Worm (Caenorhabditis elegans): Measurements from ENCODE around the gene C29E4.13.

The C29E4.13 gene

ce11 chrIII:7891573-7892306, 36.8 kb downstream of the C29E4.13 start, which contains the start of the genes ZK688.5 and fahd-1:
Gene ZK688.5 (minus strand): TSS chrIII:7891623.
Gene fahd-1 (plus strand): TSS chrIII:7892256.
- TF ChIP-seq ceh-88 (GFP tag; IDR thresholded peaks at IDR 0.05) = no peak
- peak; percentile 55 for TF ChIP-seq xbp-1 (tag; optimal IDR thresholded peaks at IDR 0.05)
- TF ChIP-seq swsn-7 (tag; optimal IDR thresholded peaks at IDR 0.05) = peak; percentile 76
- TF ChIP-seq zag-1 (tag; optimal IDR thresholded peaks at IDR 0.05) = no peak
- TF ChIP-seq ceh-8 (GFP tag; optimal IDR thresholded peaks at IDR 0.05) = peak; percentile 4
- peak; percentile 72 for TF ChIP-seq nhr-20 (tag; optimal IDR thresholded peaks at IDR 0.05)
- peak; percentile 35; the same call in 1 of the 2 replicates for TF ChIP-seq isw-1 (GFP tag; IDR thresholded peaks at IDR 0.05)
- TF ChIP-seq nhr-19 (GFP tag; conservative IDR thresholded peaks at IDR 0.05) = peak; percentile 57
- peak; percentile 92 for TF ChIP-seq blmp-1 (tag; optimal IDR thresholded peaks at IDR 0.05)
- TF ChIP-seq elt-2 (tag; optimal IDR thresholded peaks at IDR 0.05) = peak; percentile 21
- peak; percentile 34 for TF ChIP-seq unc-86 (tag; optimal IDR thresholded peaks at IDR 0.05)
- TF ChIP-seq tbx-2 (tag; optimal IDR thresholded peaks at IDR 0.05) = peak; percentile 62
- no peak for TF ChIP-seq ztf-11 (tag; optimal IDR thresholded peaks at IDR 0.05)
- no peak for TF ChIP-seq sox-4 (tag; optimal IDR thresholded peaks at IDR 0.05)
- peak; percentile 81 for TF ChIP-seq snu-23 (GFP tag; optimal IDR thresholded peaks at IDR 0.05)
- TF ChIP-seq irx-1 (tag; optimal IDR thresholded peaks at IDR 0.05) = no peak
- TF ChIP-seq F16B12.6 (tag; optimal IDR thresholded peaks at IDR 0.05) = peak; percentile 41
- TF ChIP-seq lsy-2 (tag; optimal IDR thresholded peaks at IDR 0.05) = peak; percentile 62 to 77
- peak; percentile 71 for TF ChIP-seq rnt-1 (tag; optimal IDR thresholded peaks at IDR 0.05)
- no peak for TF ChIP-seq fos-1 (tag; optimal IDR thresholded peaks at IDR 0.05)
- no peak for TF ChIP-seq fkh-4 (tag; optimal IDR thresholded peaks at IDR 0.05; ENCODE audit: borderline replicate concordance)
- peak; percentile 46 for TF ChIP-seq jun-1 (tag; optimal IDR thresholded peaks at IDR 0.05)
- peak; percentile 70 for TF ChIP-seq mep-1 (tag; optimal IDR thresholded peaks at IDR 0.05)
- TF ChIP-seq fkh-8 (tag; optimal IDR thresholded peaks at IDR 0.05) = peak; percentile 54
- peak; percentile 72 to 77 for TF ChIP-seq efl-1 (optimal IDR thresholded peaks at IDR 0.05)
- TF ChIP-seq efl-1 (GFP tag; optimal IDR thresholded peaks at IDR 0.05 in 1 of 2) = peak; percentile 27 to 94
- TF ChIP-seq elt-3 (tag; optimal IDR thresholded peaks at IDR 0.05) = peak in 2 of 6 experiments; percentile 41 to 48
- TF ChIP-seq nhr-71 (tag; optimal IDR thresholded peaks at IDR 0.05) = peak; percentile 83
- TF ChIP-seq ztf-4 (tag; optimal IDR thresholded peaks at IDR 0.05) = peak; percentile 34
- peak; percentile 5 to 80 (median 47) for TF ChIP-seq ceh-82 (tag; optimal IDR thresholded peaks at IDR 0.05)
- TF ChIP-seq nhr-77 (tag; optimal IDR thresholded peaks at IDR 0.05) = peak; percentile 49
- TF ChIP-seq lin-14 (GFP tag; optimal IDR thresholded peaks at IDR 0.05) = peak; percentile 91
- peak in 1 of 2 experiments; percentile 82 for TF ChIP-seq mdl-1 (tag; optimal IDR thresholded peaks at IDR 0.05)
- TF ChIP-seq dsc-1 (tag; optimal IDR thresholded peaks at IDR 0.05) = peak; percentile 39
- peak; percentile 49 for TF ChIP-seq nhr-90 (tag; optimal IDR thresholded peaks at IDR 0.05; ENCODE audit: poor library complexity)
- peak; percentile 70 to 71 for TF ChIP-seq lin-35 (GFP tag; optimal IDR thresholded peaks at IDR 0.05)
- peak; percentile 43 to 50 (median 49) for TF ChIP-seq dpl-1 (GFP tag; optimal IDR thresholded peaks at IDR 0.05)
- TF ChIP-seq unc-98 (GFP tag; IDR thresholded peaks at IDR 0.05) = no peak
- TF ChIP-seq C16A3.4 (tag; optimal IDR thresholded peaks at IDR 0.05) = peak; percentile 60
- TF ChIP-seq nhr-47 (tag; optimal IDR thresholded peaks at IDR 0.05) = peak; percentile 70
- no peak for TF ChIP-seq Y116A8C.19 (tag; optimal IDR thresholded peaks at IDR 0.05; ENCODE audit: borderline replicate concordance)
- TF ChIP-seq nhr-237 (tag; optimal IDR thresholded peaks at IDR 0.05) = peak; percentile 10
- TF ChIP-seq snpc-4 (tag; optimal IDR thresholded peaks at IDR 0.05) = peak; percentile 51
- peak; percentile 79 for TF ChIP-seq nhr-85 (tag)
- TF ChIP-seq egl-27 (tag; optimal IDR thresholded peaks at IDR 0.05) = no peak
- peak; percentile 76 for TF ChIP-seq skn-1 (tag; optimal IDR thresholded peaks at IDR 0.05)
